Worm (Caenorhabditis elegans): ENCODE results near the gene dhrs-4.

DNA sequence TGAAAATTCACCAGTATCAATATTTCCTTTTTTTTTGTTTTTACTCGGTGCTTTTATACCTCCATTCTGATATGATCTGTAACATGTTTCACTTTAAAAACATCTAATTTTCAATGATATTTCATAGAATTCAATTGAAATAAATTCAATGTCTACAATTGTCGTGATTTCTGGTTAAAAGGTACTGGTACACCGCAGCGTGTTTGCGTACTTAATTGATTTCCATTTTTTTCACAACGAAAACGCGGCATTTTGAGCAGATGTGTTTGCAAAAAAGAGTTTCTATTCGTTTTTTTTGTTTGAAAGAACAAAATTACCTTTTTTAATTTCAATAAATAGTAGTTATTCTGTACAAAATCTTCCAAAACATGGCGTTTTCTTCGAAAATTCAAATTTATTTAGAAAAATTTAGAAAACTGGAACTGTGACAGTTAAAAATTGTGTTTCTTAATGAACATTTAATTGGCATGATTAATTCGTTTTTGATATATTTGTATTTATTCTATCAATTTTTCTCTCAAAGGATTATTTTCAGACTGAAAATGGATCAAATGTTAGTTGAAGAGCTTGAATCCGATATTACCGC lies 48.3 kb downstream of the dhrs-4 start, which contains the start of gene pnn-1:
- TF ChIP-seq fkh-10 (GFP tag; optimal IDR thresholded peaks at IDR 0.05) (no peak), lin-13 (GFP tag; optimal IDR thresholded peaks at IDR 0.05) (no peak), lsy-2 (tag; optimal IDR thresholded peaks at IDR 0.05) (peak in 1 of 2 experiments; percentile 90), mdt-29 (GFP tag; IDR thresholded peaks at IDR 0.05) (no peak), F49E8.2 (tag; optimal IDR thresholded peaks at IDR 0.05; ENCODE audit: borderline replicate concordance) (no peak), egl-27 (tag; optimal IDR thresholded peaks at IDR 0.05) (no peak), ztf-11 (tag; optimal IDR thresholded peaks at IDR 0.05) (no peak), ama-1 (optimal IDR thresholded peaks at IDR 0.05) (no peak), daf-19 (GFP tag; conservative IDR thresholded peaks at IDR 0.05) (no peak), daf-8 (GFP tag; IDR thresholded peaks at IDR 0.05) (no peak)

Measured in whole organism, L4 larva.